Fruit fly (Drosophila melanogaster): ENCODE measurements around the gene CG9135.

Gene CG9135

dm6 chr2L:6065823-6066222 is 15.2 kb downstream of the CG9135 start, which contains the start of the genes Fbw5 and CG9147 (continued):
- TF ChIP-seq BtbVII (GFP tag; optimal IDR thresholded peaks at IDR 0.05) (peak; percentile 98), sqz (GFP tag; optimal IDR thresholded peaks at IDR 0.05) (peak; percentile 97), Hand (GFP tag; optimal IDR thresholded peaks at IDR 0.05) (peak; percentile 99), Mes4 (GFP tag; optimal IDR thresholded peaks at IDR 0.05) (peak; percentile 99), zfh2 (GFP tag; optimal IDR thresholded peaks at IDR 0.05) (peak; percentile 99), Deaf1 (tag; optimal IDR thresholded peaks at IDR 0.05) (peak; percentile 92), CG16863 (GFP tag; optimal IDR thresholded peaks at IDR 0.05) (peak; percentile 99), Poxn (GFP tag; IDR thresholded peaks at IDR 0.05) (peak; percentile 99), CG5953 (GFP tag; IDR thresholded peaks at IDR 0.05) (peak; percentile 99), CG8388 (GFP tag; optimal IDR thresholded peaks at IDR 0.05) (peak; percentile 99), Dad (GFP tag; optimal IDR thresholded peaks at IDR 0.05) (peak; percentile 99), CG9727 (GFP tag; optimal IDR thresholded peaks at IDR 0.05) (peak; percentile 100), hkb (optimal IDR thresholded peaks at IDR 0.05) (no peak), hkb (GFP tag; IDR thresholded peaks at IDR 0.05) (peak; percentile 100), CG2678 (tag; optimal IDR thresholded peaks at IDR 0.05) (peak; percentile 100), ATbp (GFP tag; optimal IDR thresholded peaks at IDR 0.05) (peak; percentile 100), CTCF (GFP tag; optimal IDR thresholded peaks at IDR 0.05) (peak; percentile 68), CG1529 (GFP tag; optimal IDR thresholded peaks at IDR 0.05) (peak; percentile 99), Camta (GFP tag; optimal IDR thresholded peaks at IDR 0.05) (peak; percentile 100), Spps (tag; optimal IDR thresholded peaks at IDR 0.05) (peak; percentile 98), tin (GFP tag; optimal IDR thresholded peaks at IDR 0.05) (peak; percentile 99), Hey (tag; optimal IDR thresholded peaks at IDR 0.05) (peak; percentile 97), bcd (GFP tag; optimal IDR thresholded peaks at IDR 0.05) (peak; percentile 99), CG3838 (GFP tag; optimal IDR thresholded peaks at IDR 0.05) (peak; percentile 99), CG4282 (GFP tag; optimal IDR thresholded peaks at IDR 0.05) (peak; percentile 98), CG14441 (GFP tag; IDR thresholded peaks at IDR 0.05) (peak; percentile 99), Dip2 (GFP tag; IDR thresholded peaks at IDR 0.05) (peak; percentile 54), her (GFP tag; optimal IDR thresholded peaks at IDR 0.05) (peak; percentile 98), CG11504 (tag; optimal IDR thresholded peaks at IDR 0.05) (peak; percentile 99), CG6854 (GFP tag; optimal IDR thresholded peaks at IDR 0.05) (peak; percentile 98), CG9437 (GFP tag; optimal IDR thresholded peaks at IDR 0.05) (peak; percentile 97), ken (GFP tag; IDR thresholded peaks at IDR 0.05) (peak; percentile 100), CG12391 (tag; optimal IDR thresholded peaks at IDR 0.05) (peak; percentile 100), CG34376 (GFP tag; optimal IDR thresholded peaks at IDR 0.05) (peak; percentile 99), gcm2 (GFP tag; optimal IDR thresholded peaks at IDR 0.05) (peak; percentile 98), CG11247 (GFP tag; IDR thresholded peaks at IDR 0.05) (peak; percentile 100), kay (GFP tag; optimal IDR thresholded peaks at IDR 0.05) (peak; percentile 99), CG31224 (GFP tag; IDR thresholded peaks at IDR 0.05) (peak; percentile 96), wdn (GFP tag; IDR thresholded peaks at IDR 0.05) (peak; percentile 99), Awh (GFP tag; IDR thresholded peaks at IDR 0.05) (peak; percentile 99), HLH3B (GFP tag; IDR thresholded peaks at IDR 0.05) (peak; percentile 100), toy (GFP tag; IDR thresholded peaks at IDR 0.05) (peak; percentile 97), br (optimal IDR thresholded peaks at IDR 0.05) (no peak), CG4820 (GFP tag; optimal IDR thresholded peaks at IDR 0.05) (peak; percentile 99), CG2116 (GFP tag; optimal IDR thresholded peaks at IDR 0.05) (peak; percentile 96), CG12236 (GFP tag; optimal IDR thresholded peaks at IDR 0.05) (peak; percentile 99), oc (tag; optimal IDR thresholded peaks at IDR 0.05) (peak; percentile 100), gce (GFP tag; IDR thresholded peaks at IDR 0.05) (peak; percentile 99), CG4424 (GFP tag; optimal IDR thresholded peaks at IDR 0.05) (peak; percentile 98), CG17802 (tag; optimal IDR thresholded peaks at IDR 0.05) (peak; percentile 93), Hr39 (optimal IDR thresholded peaks at IDR 0.05) (no peak), GATAe (GFP tag; conservative IDR thresholded peaks at IDR 0.05) (peak; percentile 97), scrt (GFP tag; optimal IDR thresholded peaks at IDR 0.05) (peak; percentile 97), Ptx1 (GFP tag; IDR thresholded peaks at IDR 0.05) (peak; percentile 100)
